Worm (Caenorhabditis elegans): ENCODE results near the gene unc-112.

ce11 chrV:14658131-14658530 lies 38.3 kb downstream of the unc-112 start, which contains the start of gene slc-25A29:
- no peak for TF ChIP-seq fkh-10 (GFP tag; optimal IDR thresholded peaks at IDR 0.05)
- TF ChIP-seq ctbp-1 (GFP tag; IDR thresholded peaks at IDR 0.05) = no peak
- TF ChIP-seq lin-15B (tag; optimal IDR thresholded peaks at IDR 0.05) = no peak
- peak; percentile 19 for TF ChIP-seq nhr-28 (tag; optimal IDR thresholded peaks at IDR 0.05)
- TF ChIP-seq hmg-1.1 (GFP tag; IDR thresholded peaks at IDR 0.05) = no peak
- no peak for TF ChIP-seq ama-1 (optimal IDR thresholded peaks at IDR 0.05)
- TF ChIP-seq mdl-1 (tag; optimal IDR thresholded peaks at IDR 0.05) = peak in 1 of 2 experiments; percentile 4
- TF ChIP-seq egl-43 (GFP tag; IDR thresholded peaks at IDR 0.05) = no peak
- TF ChIP-seq lsy-2 (tag; optimal IDR thresholded peaks at IDR 0.05) = no peak
- TF ChIP-seq snpc-4 (tag; optimal IDR thresholded peaks at IDR 0.05) = no peak
- no peak for TF ChIP-seq aly-2 (tag; optimal IDR thresholded peaks at IDR 0.05)
- TF ChIP-seq zip-2 (tag; optimal IDR thresholded peaks at IDR 0.05) = no peak
- TF ChIP-seq ZK546.5 (tag; optimal IDR thresholded peaks at IDR 0.05) = no peak

Measured in whole organism, L4 larva.